Worm (Caenorhabditis elegans): Measurements from ENCODE around the gene pqbp-1.1.

ce11 chrIV:259142-259541 is 2.3 kb downstream of the pqbp-1.1 start, which contains the start of gene dpy-9:
- no peak for TF ChIP-seq dao-5 (tag; optimal IDR thresholded peaks at IDR 0.05)
- TF ChIP-seq him-1 (tag; optimal IDR thresholded peaks at IDR 0.05), result no peak

All from whole organism, L4/young adult.